Fruit fly (Drosophila melanogaster) whole organism, embryonic: ENCODE results near the gene CG18302.

Source experiments
- Ada2b ChIP-seq: fragments of 200-800 bp; sonication (Bioruptor generic); IDR thresholded peaks from 2 replicates; pipeline ENCODE4 v1.3.6; 2022; ENCODE audit warnings: missing biosample characterization, missing genetic modification characterization
- Atf6 ChIP-seq: fragments of 200-800 bp; sonication (Bioruptor generic); IDR thresholded peaks from 2 replicates; pipeline ENCODE4 v1.3.6; 2022; ENCODE audit warnings: missing biosample characterization, missing genetic modification characterization
- B-H1 ChIP-seq: fragments of 200-800 bp; sonication (Bioruptor generic); IDR thresholded peaks from 3 replicates; pipeline ENCODE4 v1.3.6; 2022; ENCODE audit warnings: missing biosample characterization, missing genetic modification characterization
- Blimp-1 ChIP-seq: fragments of 200-800 bp; sonication (Bioruptor generic); optimal IDR thresholded peaks from 3 replicates; lab custom pipeline; 2018; ENCODE audit warnings: missing biosample characterization, missing genetic modification characterization, mild to moderate bottlenecking, moderate library complexity, missing genetic modification reagents
- CG10147 ChIP-seq: fragments of 200-800 bp; sonication (Bioruptor generic); optimal IDR thresholded peaks from 2 replicates; lab custom pipeline; 2019; ENCODE audit warnings: missing biosample characterization, mild to moderate bottlenecking, missing genetic modification characterization, moderate library complexity
- CG11456 ChIP-seq: fragments of 200-800 bp; sonication (Bioruptor generic); IDR thresholded peaks from 3 replicates; pipeline ENCODE4 v1.3.6; 2022; ENCODE audit warnings: missing biosample characterization, missing genetic modification characterization
- CG11695 ChIP-seq: fragments of 200-800 bp; sonication (Bioruptor generic); IDR thresholded peaks from 3 replicates; pipeline ENCODE4 v1.3.6; 2022; ENCODE audit warnings: missing biosample characterization, missing genetic modification characterization
- CG13287 ChIP-seq: fragments of 200-800 bp; sonication (Bioruptor generic); IDR thresholded peaks from 2 replicates; pipeline ENCODE4 v1.3.6; 2022; ENCODE audit warnings: missing biosample characterization, missing genetic modification characterization; ENCODE audit not compliant: partially characterized antibody
- CG13424 ChIP-seq: fragments of 200-800 bp; sonication (Bioruptor generic); optimal IDR thresholded peaks from 2 replicates; lab custom pipeline; 2019; ENCODE audit warnings: missing biosample characterization, mild to moderate bottlenecking, missing genetic modification characterization, moderate library complexity
- CG16863 ChIP-seq: fragments of 200-800 bp; sonication (Bioruptor generic); optimal IDR thresholded peaks from 3 replicates; lab custom pipeline; 2016; ENCODE audit warnings: missing biosample characterization, missing genetic modification characterization
- CG17568 ChIP-seq: fragments of 200-800 bp; sonication (Bioruptor generic); optimal IDR thresholded peaks from 2 replicates; lab custom pipeline; 2018; ENCODE audit warnings: missing biosample characterization, mild to moderate bottlenecking, missing genetic modification characterization, moderate library complexity
- CG17829 ChIP-seq: fragments of 200-800 bp; optimal IDR thresholded peaks from 2 replicates; lab custom pipeline; 2019; ENCODE audit warnings: missing biosample characterization, mild to moderate bottlenecking, missing genetic modification characterization, moderate library complexity
- CG17912 ChIP-seq: fragments of 200-800 bp; sonication (Bioruptor generic); optimal IDR thresholded peaks from 2 replicates; lab custom pipeline; 2018; ENCODE audit warnings: missing biosample characterization, mild to moderate bottlenecking, missing genetic modification characterization
- CG2116 ChIP-seq: fragments of 200-800 bp; sonication (Bioruptor generic); optimal IDR thresholded peaks from 3 replicates; lab custom pipeline; 2018; ENCODE audit warnings: missing biosample characterization, mild to moderate bottlenecking, missing genetic modification characterization
- CG31224 ChIP-seq: fragments of 200-800 bp; sonication (Bioruptor generic); IDR thresholded peaks from 2 replicates; pipeline ENCODE4 v1.3.6; 2022; ENCODE audit warnings: missing biosample characterization, missing genetic modification characterization
- CG31388 ChIP-seq: fragments of 200-800 bp; sonication (Bioruptor generic); optimal IDR thresholded peaks from 2 replicates; lab custom pipeline; 2016; ENCODE audit warnings: missing biosample characterization, missing genetic modification characterization
- CG31441 ChIP-seq: fragments of 200-800 bp; sonication (Bioruptor generic); IDR thresholded peaks from 2 replicates; pipeline ENCODE4 v1.3.6; 2022; ENCODE audit warnings: missing biosample characterization, missing genetic modification characterization
- CG33213 ChIP-seq: fragments of 200-800 bp; sonication (Bioruptor generic); optimal IDR thresholded peaks from 3 replicates; lab custom pipeline; 2016; ENCODE audit warnings: missing biosample characterization, missing genetic modification characterization
- CG33557 ChIP-seq: fragments of 200-800 bp; sonication (Bioruptor generic); optimal IDR thresholded peaks from 2 replicates; lab custom pipeline; 2019; ENCODE audit warnings: missing biosample characterization, mild to moderate bottlenecking, missing genetic modification characterization, moderate library complexity
- CG3407 ChIP-seq: fragments of 200-800 bp; sonication (Bioruptor generic); optimal IDR thresholded peaks from 2 replicates; lab custom pipeline; 2018; ENCODE audit warnings: missing biosample characterization, mild to moderate bottlenecking, missing genetic modification characterization
- CG42726 ChIP-seq: fragments of 200-800 bp; sonication (Bioruptor generic); IDR thresholded peaks from 2 replicates; pipeline ENCODE4 v1.3.6; 2022; ENCODE audit warnings: missing biosample characterization, missing genetic modification characterization; ENCODE audit not compliant: partially characterized antibody
- CG6654 ChIP-seq: fragments of 200-800 bp; sonication (Bioruptor generic); optimal IDR thresholded peaks from 2 replicates; lab custom pipeline; 2017; ENCODE audit warnings: missing biosample characterization, mild to moderate bottlenecking, missing genetic modification characterization
- CG7271 ChIP-seq: fragments of 200-800 bp; sonication (Bioruptor generic); optimal IDR thresholded peaks from 2 replicates; lab custom pipeline; 2018; ENCODE audit warnings: missing biosample characterization, mild to moderate bottlenecking, missing genetic modification characterization, moderate library complexity
- CG7786 ChIP-seq: fragments of 200-800 bp; sonication (Bioruptor generic); optimal IDR thresholded peaks from 2 replicates; lab custom pipeline; 2016; ENCODE audit warnings: missing biosample characterization, missing genetic modification characterization
- CHES-1-like ChIP-seq: fragments of 200-800 bp; sonication (Bioruptor generic); optimal IDR thresholded peaks from 2 replicates; lab custom pipeline; 2016; ENCODE audit warnings: missing biosample characterization, missing genetic modification characterization
- Dref ChIP-seq: fragments of 200-800 bp; sonication (Bioruptor generic); IDR thresholded peaks from 2 replicates; pipeline ENCODE4 v1.3.6; 2022; ENCODE audit warnings: missing biosample characterization, missing genetic modification characterization
- Ets65A ChIP-seq: fragments of 200-800 bp; sonication (Bioruptor generic); peaks from one replicate; lab custom pipeline; 2016; ENCODE audit warnings: missing biosample characterization, missing genetic modification characterization
- Ets97D ChIP-seq: fragments of 200-800 bp; sonication (Bioruptor generic); optimal IDR thresholded peaks from 3 replicates; lab custom pipeline; 2016; ENCODE audit warnings: missing biosample characterization, missing genetic modification characterization
- Fer1 ChIP-seq: fragments of 200-800 bp; sonication (Bioruptor generic); optimal IDR thresholded peaks from 2 replicates; lab custom pipeline; 2017; ENCODE audit warnings: missing biosample characterization, mild to moderate bottlenecking, missing genetic modification characterization
- H15 ChIP-seq: fragments of 200-800 bp; sonication (Bioruptor generic); IDR thresholded peaks from 3 replicates; pipeline ENCODE4 v1.3.6; 2022; ENCODE audit warnings: missing biosample characterization, missing genetic modification characterization
- Lhr ChIP-seq: fragments of 200-800 bp; sonication (Bioruptor generic); optimal IDR thresholded peaks from 3 replicates; lab custom pipeline; 2017; ENCODE audit warnings: mild to moderate bottlenecking, missing biosample characterization, missing genetic modification reagents, missing genetic modification characterization
- Med ChIP-seq: fragments of 200-800 bp; sonication (Bioruptor generic); peaks from one replicate; lab custom pipeline; 2016; ENCODE audit warnings: missing biosample characterization, missing genetic modification characterization, mild to moderate bottlenecking, inconsistent platforms, moderate library complexity
- Opbp ChIP-seq: fragments of 200-800 bp; sonication (Bioruptor generic); IDR thresholded peaks from 3 replicates; pipeline ENCODE4 v1.3.6; 2022; ENCODE audit warnings: missing biosample characterization, missing genetic modification characterization; ENCODE audit not compliant: partially characterized antibody
- Usf ChIP-seq: fragments of 200-800 bp; sonication (Bioruptor generic); optimal IDR thresholded peaks from 2 replicates; lab custom pipeline; 2017; ENCODE audit warnings: missing genotype, missing biosample characterization, missing genetic modification characterization
- br ChIP-seq: fragments of >200 bp; optimal IDR thresholded peaks from 2 replicates; lab custom pipeline; 2017
- ci ChIP-seq: fragments of 200-800 bp; sonication (Bioruptor generic); IDR thresholded peaks from 3 replicates; pipeline ENCODE4 v1.3.6; 2022; ENCODE audit warnings: missing biosample characterization, missing genetic modification characterization
- ftz-f1 ChIP-seq: fragments of 200-800 bp; sonication (Bioruptor generic); optimal IDR thresholded peaks from 2 replicates; lab custom pipeline; 2016; ENCODE audit warnings: missing biosample characterization, missing genetic modification characterization
- gsb ChIP-seq: fragments of 200-800 bp; sonication (Bioruptor generic); IDR thresholded peaks from 2 replicates; pipeline ENCODE4 v1.3.6; 2022; ENCODE audit warnings: missing biosample characterization, missing genetic modification characterization
- gt ChIP-seq: fragments of 200-800 bp; sonication (Bioruptor generic); IDR thresholded peaks from 2 replicates; pipeline ENCODE4 v1.3.6; 2022; ENCODE audit warnings: missing biosample characterization, missing genetic modification characterization
- ham ChIP-seq: fragments of 200-800 bp; sonication (Bioruptor generic); IDR thresholded peaks from 2 replicates; pipeline ENCODE4 v1.3.6; 2022; ENCODE audit warnings: missing biosample characterization, missing genetic modification characterization
- jing ChIP-seq: fragments of 200-800 bp; sonication (Bioruptor generic); optimal IDR thresholded peaks from 2 replicates; lab custom pipeline; 2018; ENCODE audit warnings: missing biosample characterization, mild to moderate bottlenecking, missing genetic modification characterization
- kni ChIP-seq: fragments of 200-800 bp; sonication (Bioruptor generic); optimal IDR thresholded peaks from 3 replicates; lab custom pipeline; 2017; ENCODE audit warnings: mild to moderate bottlenecking, missing biosample characterization, missing genetic modification reagents, missing genetic modification characterization
- prd ChIP-seq, 3 experiments: fragments of >200 bp in 2 of 3; fragments of 200-800 bp in 1 of 3; sonication (Bioruptor generic) in 1 of 3; optimal IDR thresholded peaks in 2 of 3; IDR thresholded peaks in 1 of 3; 2 replicates in 2 of 3; 3 replicates in 1 of 3; pipeline versions ENCODE4 v1.3.6 to Lab custom; 2017 to 2022; ENCODE audit warnings: missing biosample characterization in 1 of 3, missing genetic modification characterization in 1 of 3
- run ChIP-seq: fragments of 200-800 bp; sonication (Bioruptor generic); optimal IDR thresholded peaks from 3 replicates; lab custom pipeline; 2018; ENCODE audit warnings: missing biosample characterization, mild to moderate bottlenecking, missing genetic modification characterization
- schlank ChIP-seq: fragments of 200-800 bp; sonication (Bioruptor generic); optimal IDR thresholded peaks from 2 replicates; lab custom pipeline; 2018; ENCODE audit warnings: missing biosample characterization, mild to moderate bottlenecking, missing genetic modification characterization
- sens ChIP-seq: fragments of 200-800 bp; sonication (Bioruptor generic); peaks from one replicate; lab custom pipeline; 2016; ENCODE audit warnings: missing biosample characterization, missing genetic modification characterization
- sima ChIP-seq: fragments of 200-800 bp; sonication (Bioruptor generic); optimal IDR thresholded peaks from 2 replicates; lab custom pipeline; 2016; ENCODE audit warnings: missing biosample characterization, missing genetic modification characterization
- tll ChIP-seq, 2 experiments: fragments of 200-800 bp in 1 of 2; fragments of >200 bp in 1 of 2; sonication (Bioruptor generic) in 1 of 2; optimal IDR thresholded peaks; 2 replicates each; lab custom pipeline; 2017 to 2019; ENCODE audit warnings: missing biosample characterization in 2 of 2, missing genetic modification characterization in 2 of 2, mild to moderate bottlenecking in 1 of 2, moderate library complexity in 1 of 2
- tna ChIP-seq: fragments of 200-800 bp; sonication (Bioruptor generic); IDR thresholded peaks from 2 replicates; pipeline ENCODE4 v1.3.6; 2022; ENCODE audit warnings: missing biosample characterization, missing genetic modification characterization; ENCODE audit not compliant: partially characterized antibody
- z ChIP-seq: fragments of 200-800 bp; sonication (Bioruptor generic); IDR thresholded peaks from 3 replicates; pipeline ENCODE4 v1.3.6; 2022; ENCODE audit warnings: missing biosample characterization, missing genetic modification characterization

CG18302 gene

DNA sequence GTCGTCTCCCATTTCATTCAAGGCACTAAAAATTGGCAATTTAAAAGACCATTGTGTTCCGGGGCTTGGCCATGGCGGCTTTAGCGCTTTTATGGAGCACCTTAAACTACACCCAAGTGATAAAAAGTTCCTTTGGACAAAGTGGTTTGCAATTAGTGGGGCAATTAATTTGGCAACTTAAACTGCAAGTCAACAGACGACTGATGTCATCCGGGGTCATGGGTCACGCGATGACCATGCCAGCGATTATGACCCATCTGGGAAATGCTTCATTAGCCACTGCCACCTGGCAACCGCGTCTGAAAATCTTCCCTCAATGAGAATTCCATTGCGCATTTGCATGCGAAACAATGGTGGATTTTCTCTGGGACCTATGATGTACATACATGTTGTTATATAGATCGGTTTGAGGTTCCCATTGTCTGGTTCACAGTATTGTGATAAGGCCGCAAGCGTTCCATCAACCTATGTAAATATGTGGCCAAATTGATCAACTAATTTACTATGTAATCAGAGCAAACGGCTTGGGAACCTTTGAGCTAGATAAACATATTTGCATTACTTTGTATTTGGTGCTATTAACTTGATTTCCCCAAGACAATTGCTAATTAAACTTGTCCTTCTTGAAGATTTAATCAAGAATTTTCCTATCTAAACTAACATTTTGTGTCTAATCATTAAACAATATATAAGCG, 36.9 kb upstream of the CG18302 start (continued):
- no peak for TF ChIP-seq Lhr (GFP tag; lab: Kevin White, UChicago)
- TF ChIP-seq gsb (GFP tag; lab: Robert Waterston, UW) = no peak
- no peak for TF ChIP-seq ham
- no peak for TF ChIP-seq CG6654 (GFP tag; lab: Kevin White, UChicago)
- no peak for TF ChIP-seq prd (optimal IDR thresholded peaks at IDR 0.05; lab: Kevin White, UChicago)
- no peak for TF ChIP-seq prd (GFP tag; IDR thresholded peaks at IDR 0.05; lab: Robert Waterston, UW)
- TF ChIP-seq CG17829 (tag; lab: Kevin White, UChicago) = no peak
- no peak for TF ChIP-seq CG2116
- TF ChIP-seq Dref (GFP tag; lab: Robert Waterston, UW) = no peak
- TF ChIP-seq br (lab: Kevin White, UChicago) = no peak
- TF ChIP-seq z (GFP tag; lab: Robert Waterston, UW) = no peak
- no peak for TF ChIP-seq CG7271 (tag; lab: Kevin White, UChicago)
- TF ChIP-seq H15 (GFP tag; lab: Robert Waterston, UW) = no peak
- TF ChIP-seq kni (GFP tag; lab: Kevin White, UChicago) = no peak
- TF ChIP-seq CG7786 (GFP tag; lab: Kevin White, UChicago) = no peak
- TF ChIP-seq CG13424 = no peak
- TF ChIP-seq ftz-f1 (GFP tag; lab: Kevin White, UChicago) = no peak
- no peak for TF ChIP-seq sima (GFP tag; lab: Kevin White, UChicago)
- peak; percentile 56 for TF ChIP-seq Med (GFP tag; lab: Kevin White, UChicago)
- TF ChIP-seq CHES-1-like (GFP tag; lab: Kevin White, UChicago) = no peak
- no peak for TF ChIP-seq run (tag; lab: Kevin White, UChicago)
- TF ChIP-seq CG31388 (GFP tag; lab: Kevin White, UChicago) = no peak
- no peak for TF ChIP-seq Fer1 (GFP tag; lab: Kevin White, UChicago)
- TF ChIP-seq jing (GFP tag; lab: Kevin White, UChicago) = no peak
- peak; percentile 33 for TF ChIP-seq Blimp-1
- 0 out of 3 replicates have a peak, but pooled peaks have one; percentile 38 for TF ChIP-seq ci (GFP tag; lab: Robert Waterston, UW)
- TF ChIP-seq Usf (GFP tag; lab: Kevin White, UChicago) = no peak
- TF ChIP-seq CG33213 = peak; percentile 1
- no peak for TF ChIP-seq CG31441 (GFP tag; lab: Robert Waterston, UW)
- no peak for TF ChIP-seq CG31224
- no peak for TF ChIP-seq gt (GFP tag; lab: Robert Waterston, UW)
- peak; percentile 63 for TF ChIP-seq CG3407
- no peak for TF ChIP-seq CG13287 (GFP tag; lab: Robert Waterston, UW)
- TF ChIP-seq schlank (tag; lab: Kevin White, UChicago) = no peak
- no peak for TF ChIP-seq Atf6
- no peak for TF ChIP-seq tna (GFP tag; lab: Robert Waterston, UW)
- no peak for TF ChIP-seq Opbp (GFP tag; lab: Robert Waterston, UW)
- no peak for TF ChIP-seq CG11456 (GFP tag; lab: Robert Waterston, UW)
- TF ChIP-seq CG16863 (GFP tag; lab: Kevin White, UChicago) = no peak
- peak; percentile 81 for TF ChIP-seq sens (GFP tag; lab: Kevin White, UChicago)
- no peak for TF ChIP-seq CG11695
- TF ChIP-seq Ets97D (GFP tag; lab: Kevin White, UChicago) = no peak
- peak; percentile 14 for TF ChIP-seq CG33557
- TF ChIP-seq Ada2b (GFP tag; lab: Robert Waterston, UW) = no peak
- no peak for TF ChIP-seq tll (GFP tag; optimal IDR thresholded peaks at IDR 0.05; lab: Kevin White, UChicago)
- TF ChIP-seq B-H1 = no peak
- peak; percentile 16 for TF ChIP-seq CG17568
- TF ChIP-seq CG10147 (GFP tag; lab: Kevin White, UChicago) = no peak
- TF ChIP-seq CG42726 (GFP tag; lab: Robert Waterston, UW) = no peak
- TF ChIP-seq CG17912 = no peak
- TF ChIP-seq Ets65A (GFP tag; lab: Kevin White, UChicago) = peak; percentile 91
